Fruit fly (Drosophila melanogaster) whole organism, embryonic: ENCODE measurements around the gene fru.

Experiments
- Aef1 ChIP-seq: fragments of 200-800 bp; sonication (Bioruptor generic); IDR thresholded peaks from 3 replicates; pipeline ENCODE4 v1.3.6; 2022; ENCODE audit warnings: missing biosample characterization, missing genetic modification characterization
- BtbVII ChIP-seq: fragments of 200-800 bp; sonication (Bioruptor generic); optimal IDR thresholded peaks from 3 replicates; lab custom pipeline; 2017; ENCODE audit warnings: missing biosample characterization, mild to moderate bottlenecking, missing genetic modification characterization
- CG10654 ChIP-seq: fragments of 200-800 bp; sonication (Bioruptor generic); optimal IDR thresholded peaks from 2 replicates; lab custom pipeline; 2016; ENCODE audit warnings: missing biosample characterization, missing genetic modification characterization
- CG11696 ChIP-seq: fragments of 200-800 bp; sonication (Bioruptor generic); IDR thresholded peaks from 2 replicates; pipeline ENCODE4 v1.3.6; 2022; ENCODE audit warnings: missing biosample characterization, missing genetic modification characterization
- CG12155 ChIP-seq: fragments of 200-800 bp; sonication (Bioruptor generic); optimal IDR thresholded peaks from 3 replicates; lab custom pipeline; 2016; ENCODE audit warnings: missing biosample characterization, missing genetic modification characterization
- CG12219 ChIP-seq: fragments of 200-800 bp; sonication (Bioruptor generic); optimal IDR thresholded peaks from 3 replicates; lab custom pipeline; 2018; ENCODE audit warnings: missing biosample characterization, mild to moderate bottlenecking, missing genetic modification characterization
- CG12769 ChIP-seq: fragments of 200-800 bp; sonication (Bioruptor generic); optimal IDR thresholded peaks from 2 replicates; lab custom pipeline; 2019; ENCODE audit warnings: missing biosample characterization, mild to moderate bottlenecking, missing genetic modification characterization, moderate library complexity
- CG13123 ChIP-seq: fragments of 200-800 bp; sonication (Bioruptor generic); optimal IDR thresholded peaks from 2 replicates; lab custom pipeline; 2016; ENCODE audit warnings: missing biosample characterization, missing genetic modification characterization
- CG13624 ChIP-seq: fragments of 200-800 bp; sonication (Bioruptor generic); optimal IDR thresholded peaks from 2 replicates; lab custom pipeline; 2016; ENCODE audit warnings: missing biosample characterization, missing genetic modification characterization
- CG15514 ChIP-seq: fragments of 200-800 bp; sonication (Bioruptor generic); optimal IDR thresholded peaks from 3 replicates; lab custom pipeline; 2017; ENCODE audit warnings: missing biosample characterization, missing genetic modification characterization, mild to moderate bottlenecking, moderate library complexity, missing genetic modification reagents
- CG1602 ChIP-seq: fragments of 200-800 bp; sonication (Bioruptor generic); optimal IDR thresholded peaks from 3 replicates; lab custom pipeline; 2016; ENCODE audit warnings: missing biosample characterization, missing genetic modification characterization
- CG17912 ChIP-seq: fragments of 200-800 bp; sonication (Bioruptor generic); optimal IDR thresholded peaks from 2 replicates; lab custom pipeline; 2018; ENCODE audit warnings: missing biosample characterization, mild to moderate bottlenecking, missing genetic modification characterization
- CG1792 ChIP-seq: fragments of 200-800 bp; sonication (Bioruptor generic); optimal IDR thresholded peaks from 2 replicates; lab custom pipeline; 2016; ENCODE audit warnings: missing biosample characterization, missing genetic modification characterization
- CG18476 ChIP-seq: fragments of 200-800 bp; sonication (Bioruptor generic); optimal IDR thresholded peaks from 2 replicates; lab custom pipeline; 2016; ENCODE audit warnings: missing biosample characterization, mild to moderate bottlenecking, missing genetic modification characterization
- CG2712 ChIP-seq: fragments of 200-800 bp; optimal IDR thresholded peaks from 3 replicates; lab custom pipeline; 2019; ENCODE audit warnings: missing biosample characterization, mild to moderate bottlenecking, missing genetic modification characterization, moderate library complexity
- CG30403 ChIP-seq: fragments of 200-800 bp; sonication (Bioruptor generic); optimal IDR thresholded peaks from 3 replicates; lab custom pipeline; 2016; ENCODE audit warnings: missing biosample characterization, missing genetic modification characterization
- CG34224 ChIP-seq: fragments of 200-800 bp; sonication (Bioruptor generic); IDR thresholded peaks from 3 replicates; pipeline ENCODE4 v1.3.6; 2022; ENCODE audit warnings: missing biosample characterization, missing genetic modification characterization; ENCODE audit not compliant: partially characterized antibody
- CG4328 ChIP-seq: fragments of 200-800 bp; sonication (Bioruptor generic); optimal IDR thresholded peaks from 3 replicates; lab custom pipeline; 2017; ENCODE audit warnings: missing biosample characterization, missing genetic modification reagents, missing genetic modification characterization
- CG6654 ChIP-seq: fragments of 200-800 bp; sonication (Bioruptor generic); optimal IDR thresholded peaks from 2 replicates; lab custom pipeline; 2017; ENCODE audit warnings: missing biosample characterization, mild to moderate bottlenecking, missing genetic modification characterization
- CG7963 ChIP-seq: fragments of 200-800 bp; sonication (Bioruptor generic); IDR thresholded peaks from 3 replicates; pipeline ENCODE4 v1.3.6; 2022; ENCODE audit warnings: missing biosample characterization, missing genetic modification characterization; ENCODE audit not compliant: partially characterized antibody
- CG8290 ChIP-seq, 3 experiments: fragments of 200-800 bp; sonication (Bioruptor generic); optimal IDR thresholded peaks; 2 replicates each; lab custom pipeline; 2016 to 2019; ENCODE audit warnings: missing biosample characterization in 3 of 3, missing genetic modification characterization in 3 of 3, mild to moderate bottlenecking in 2 of 3, moderate library complexity in 1 of 3
- CG9817 ChIP-seq: fragments of 200-800 bp; sonication (Bioruptor generic); optimal IDR thresholded peaks from 2 replicates; lab custom pipeline; 2018; ENCODE audit warnings: missing biosample characterization, mild to moderate bottlenecking, missing genetic modification characterization, moderate library complexity
- CG9932 ChIP-seq: fragments of 200-800 bp; sonication (Bioruptor generic); IDR thresholded peaks from 2 replicates; pipeline ENCODE4 v1.3.6; 2022; ENCODE audit warnings: missing biosample characterization, missing genetic modification characterization
- HLH54F ChIP-seq: fragments of 200-800 bp; sonication (Bioruptor generic); optimal IDR thresholded peaks from 3 replicates; lab custom pipeline; 2016; ENCODE audit warnings: missing biosample characterization, missing genetic modification characterization
- Mes4 ChIP-seq: fragments of 200-800 bp; sonication (Bioruptor generic); optimal IDR thresholded peaks from 2 replicates; lab custom pipeline; 2016; ENCODE audit warnings: missing biosample characterization, missing genetic modification characterization
- NFAT ChIP-seq: fragments of 200-800 bp; sonication (Bioruptor generic); IDR thresholded peaks from 2 replicates; pipeline ENCODE4 v1.3.6; 2022; ENCODE audit warnings: missing biosample characterization, missing genetic modification characterization
- Optix ChIP-seq: fragments of 200-800 bp; sonication (Bioruptor generic); IDR thresholded peaks from 3 replicates; pipeline ENCODE4 v1.3.6; 2022; ENCODE audit warnings: missing biosample characterization, missing genetic modification characterization
- PHDP ChIP-seq: fragments of 200-800 bp; sonication (Bioruptor generic); optimal IDR thresholded peaks from 3 replicates; lab custom pipeline; 2018; ENCODE audit warnings: missing biosample characterization, mild to moderate bottlenecking, missing genetic modification characterization, moderate library complexity
- ase ChIP-seq: fragments of 200-800 bp; sonication (Bioruptor generic); IDR thresholded peaks from 3 replicates; pipeline ENCODE4 v1.3.6; 2022; ENCODE audit warnings: missing biosample characterization, missing genetic modification characterization
- bbx ChIP-seq: fragments of 200-800 bp; sonication (Bioruptor generic); IDR thresholded peaks from 2 replicates; pipeline ENCODE4 v1.3.6; 2022; ENCODE audit warnings: missing biosample characterization, missing genetic modification characterization; ENCODE audit not compliant: partially characterized antibody
- bsh ChIP-seq, 2 experiments: fragments of 200-800 bp; sonication (Bioruptor generic); optimal IDR thresholded peaks; 2 replicates each; lab custom pipeline; 2017 to 2018; ENCODE audit warnings: mild to moderate bottlenecking in 2 of 2, missing biosample characterization in 2 of 2, missing genetic modification characterization in 2 of 2, moderate library complexity in 1 of 2
- btn ChIP-seq: fragments of 200-800 bp; sonication (Bioruptor generic); optimal IDR thresholded peaks from 2 replicates; lab custom pipeline; 2016; ENCODE audit warnings: missing biosample characterization, missing genetic modification characterization
- en ChIP-seq: fragments of 200-800 bp; sonication (Bioruptor generic); optimal IDR thresholded peaks from 2 replicates; lab custom pipeline; 2016; ENCODE audit warnings: missing biosample characterization, missing genetic modification characterization
- esg ChIP-seq: fragments of 200-800 bp; sonication (Bioruptor generic); conservative IDR thresholded peaks from 2 replicates; pipeline ENCODE4 v1.3.6; 2022; ENCODE audit warnings: missing biosample characterization, missing genetic modification characterization
- fd64A ChIP-seq: fragments of 200-800 bp; sonication (Bioruptor generic); optimal IDR thresholded peaks from 3 replicates; lab custom pipeline; 2018; ENCODE audit warnings: missing biosample characterization, mild to moderate bottlenecking, missing genetic modification characterization
- fd96Cb ChIP-seq: fragments of 200-800 bp; sonication (Bioruptor generic); optimal IDR thresholded peaks from 2 replicates; lab custom pipeline; 2018; ENCODE audit warnings: missing biosample characterization, mild to moderate bottlenecking, missing genetic modification characterization, moderate library complexity
- gce ChIP-seq: fragments of 200-800 bp; sonication (Bioruptor generic); IDR thresholded peaks from 3 replicates; pipeline ENCODE4 v1.3.6; 2022; ENCODE audit warnings: missing biosample characterization, missing genetic modification characterization
- gsb ChIP-seq: fragments of 200-800 bp; sonication (Bioruptor generic); IDR thresholded peaks from 2 replicates; pipeline ENCODE4 v1.3.6; 2022; ENCODE audit warnings: missing biosample characterization, missing genetic modification characterization
- knrl ChIP-seq: fragments of 200-800 bp; sonication (Bioruptor generic); IDR thresholded peaks from 3 replicates; pipeline ENCODE4 v1.3.6; 2022; ENCODE audit warnings: missing biosample characterization, missing genetic modification characterization; ENCODE audit not compliant: partially characterized antibody
- org-1 ChIP-seq: fragments of 200-800 bp; sonication (Bioruptor generic); optimal IDR thresholded peaks from 2 replicates; lab custom pipeline; 2017; ENCODE audit warnings: missing biosample characterization, missing genetic modification characterization
- run ChIP-seq: fragments of 200-800 bp; sonication (Bioruptor generic); optimal IDR thresholded peaks from 3 replicates; lab custom pipeline; 2018; ENCODE audit warnings: missing biosample characterization, mild to moderate bottlenecking, missing genetic modification characterization
- sd ChIP-seq: fragments of 200-800 bp; sonication (Bioruptor generic); optimal IDR thresholded peaks from 3 replicates; lab custom pipeline; 2018; ENCODE audit warnings: missing biosample characterization, mild to moderate bottlenecking, missing genetic modification characterization, moderate library complexity
- sisA ChIP-seq: fragments of 200-800 bp; sonication (Bioruptor generic); IDR thresholded peaks from 2 replicates; pipeline ENCODE4 v1.3.6; 2022; ENCODE audit warnings: missing biosample characterization, missing genetic modification characterization
- tio ChIP-seq: fragments of 200-800 bp; sonication (Bioruptor generic); optimal IDR thresholded peaks from 2 replicates; lab custom pipeline; 2017; ENCODE audit warnings: missing biosample characterization, missing genetic modification characterization, inconsistent platforms
- toy ChIP-seq: fragments of 200-800 bp; sonication (Bioruptor generic); IDR thresholded peaks from 2 replicates; pipeline ENCODE4 v1.3.6; 2022; ENCODE audit warnings: missing biosample characterization, missing genetic modification characterization
- unpg ChIP-seq: fragments of 200-800 bp; sonication (Bioruptor generic); optimal IDR thresholded peaks from 3 replicates; lab custom pipeline; 2018; ENCODE audit warnings: missing biosample characterization, mild to moderate bottlenecking, missing genetic modification characterization, moderate library complexity
- vvl ChIP-seq: fragments of 200-800 bp; sonication (Bioruptor generic); IDR thresholded peaks from 2 replicates; pipeline ENCODE4 v1.3.6; 2022; ENCODE audit warnings: missing biosample characterization, missing genetic modification characterization
- zf30C ChIP-seq: fragments of 200-800 bp; sonication (Bioruptor generic); optimal IDR thresholded peaks from 3 replicates; lab custom pipeline; 2018; ENCODE audit warnings: missing biosample characterization, mild to moderate bottlenecking, missing genetic modification characterization

The fru gene

dm6 chr3R:18412279-18413214 lies 132.8 kb downstream of the fru start, which contains the start of gene CG31122 (continued):
- TF ChIP-seq unpg (GFP tag; lab: Kevin White, UChicago): no peak
- TF ChIP-seq ase (GFP tag; lab: Robert Waterston, UW): no peak
- 0 out of 2 replicates have a peak, but pooled peaks have one; percentile 23 for TF ChIP-seq NFAT (GFP tag; lab: Robert Waterston, UW)
- peak; percentile 75 for TF ChIP-seq CG9932 (GFP tag; lab: Robert Waterston, UW)
- TF ChIP-seq tio (GFP tag; lab: Kevin White, UChicago): no peak
- no peak for TF ChIP-seq CG11696 (GFP tag; lab: Robert Waterston, UW)
- no peak for TF ChIP-seq CG17912 (GFP tag; lab: Kevin White, UChicago)
- TF ChIP-seq CG6654: no peak
- peak; percentile 47; the same call in 1 of the 2 replicates for TF ChIP-seq sisA (GFP tag; lab: Robert Waterston, UW)
- TF ChIP-seq Mes4 (GFP tag; lab: Kevin White, UChicago): peak; percentile 36
- TF ChIP-seq CG9817 (tag; lab: Kevin White, UChicago): peak; percentile 59
- TF ChIP-seq vvl (GFP tag; lab: Robert Waterston, UW): peak; percentile 51; the same call in 1 of the 2 replicates
- no peak for TF ChIP-seq run (tag; lab: Kevin White, UChicago)
- TF ChIP-seq CG15514 (GFP tag; lab: Kevin White, UChicago): peak; percentile 67
- no peak for TF ChIP-seq Optix
- TF ChIP-seq CG1792 (GFP tag; lab: Kevin White, UChicago): peak; percentile 47
- peak; percentile 33 for TF ChIP-seq fd64A (GFP tag; lab: Kevin White, UChicago)
- peak; percentile 70 for TF ChIP-seq HLH54F (GFP tag; lab: Kevin White, UChicago)
- TF ChIP-seq zf30C: no peak
- peak; percentile 2 for TF ChIP-seq org-1 (GFP tag; lab: Kevin White, UChicago)
- no peak for TF ChIP-seq fd96Cb (tag; lab: Kevin White, UChicago)
- peak; percentile 70 for TF ChIP-seq CG30403 (GFP tag; lab: Kevin White, UChicago)
- TF ChIP-seq CG4328 (GFP tag; lab: Kevin White, UChicago): no peak
- TF ChIP-seq CG12219 (GFP tag; lab: Kevin White, UChicago): no peak
- TF ChIP-seq en: no peak
- TF ChIP-seq CG12155: peak; percentile 53
- peak; percentile 9 for TF ChIP-seq CG1602 (GFP tag; lab: Kevin White, UChicago)
- peak; percentile 36 for TF ChIP-seq CG12769 (tag; lab: Kevin White, UChicago)
- TF ChIP-seq BtbVII: peak; percentile 7
- TF ChIP-seq CG2712 (tag; lab: Kevin White, UChicago): peak; percentile 49
- no peak for TF ChIP-seq Aef1 (GFP tag; lab: Robert Waterston, UW)
- no peak for TF ChIP-seq gsb (GFP tag; lab: Robert Waterston, UW)
- peak; percentile 28 for TF ChIP-seq CG13123 (GFP tag; lab: Kevin White, UChicago)
- peak; percentile 96 for TF ChIP-seq knrl (GFP tag; lab: Robert Waterston, UW)
- TF ChIP-seq toy: no peak
- TF ChIP-seq bsh (GFP tag; optimal IDR thresholded peaks at IDR 0.05; lab: Kevin White, UChicago): peak in 1 of 2 experiments; percentile 28
- no peak for TF ChIP-seq PHDP
- no peak for TF ChIP-seq CG18476
- TF ChIP-seq gce (GFP tag; lab: Robert Waterston, UW): no peak
- TF ChIP-seq CG10654 (GFP tag; lab: Kevin White, UChicago): peak; percentile 3
- peak; percentile 71 for TF ChIP-seq sd (tag; lab: Kevin White, UChicago)
- TF ChIP-seq CG8290 (GFP tag; optimal IDR thresholded peaks at IDR 0.05; lab: Kevin White, UChicago): no peak
- no peak for TF ChIP-seq CG8290 (tag; optimal IDR thresholded peaks at IDR 0.05; lab: Kevin White, UChicago)
- TF ChIP-seq esg (GFP tag; lab: Robert Waterston, UW): no peak; the same call in 1 of the 2 replicates
- peak; percentile 54 for TF ChIP-seq CG13624 (GFP tag; lab: Kevin White, UChicago)
- peak; percentile 91 for TF ChIP-seq bbx (GFP tag; lab: Robert Waterston, UW)
- TF ChIP-seq CG7963 (GFP tag; lab: Robert Waterston, UW): peak; percentile 88
- TF ChIP-seq btn (GFP tag; lab: Kevin White, UChicago): no peak
- peak; percentile 95 for TF ChIP-seq CG34224 (GFP tag; lab: Robert Waterston, UW)
